Worm (Caenorhabditis elegans): Measurements from ENCODE around the gene Y69A2AR.1.

DNA sequence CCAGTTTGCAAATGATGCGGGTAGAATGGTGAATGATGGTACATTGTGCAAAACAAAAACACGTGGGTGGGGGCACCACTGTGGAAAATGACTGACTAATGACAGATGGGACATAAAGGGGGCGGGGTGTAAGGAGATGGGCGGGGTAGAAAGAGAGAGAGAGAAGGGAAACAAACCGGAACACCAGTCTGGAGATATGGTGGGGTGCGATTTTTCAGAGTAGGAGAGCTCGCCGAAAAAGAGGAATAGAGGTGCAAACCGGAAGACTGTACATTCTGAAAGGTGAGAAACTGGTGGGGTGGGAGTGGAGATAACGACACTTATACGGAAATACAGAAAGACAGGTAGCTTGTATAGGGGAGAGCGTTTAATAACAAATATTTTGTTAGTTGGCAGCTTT lies 38.7 kb upstream of the Y69A2AR.1 start, which contains the start of gene ngn-1:
- TF ChIP-seq nhr-11 (tag; optimal IDR thresholded peaks at IDR 0.05) (no peak), nhr-23 (tag; optimal IDR thresholded peaks at IDR 0.05) (no peak), nhr-25 (tag; optimal IDR thresholded peaks at IDR 0.05) (no peak), ceh-82 (tag; optimal IDR thresholded peaks at IDR 0.05) (no peak), unc-62 (GFP tag; optimal IDR thresholded peaks at IDR 0.05) (no peak), fos-1 (tag; optimal IDR thresholded peaks at IDR 0.05) (no peak), ama-1 (optimal IDR thresholded peaks at IDR 0.05) (no peak), ceh-16 (tag; optimal IDR thresholded peaks at IDR 0.05) (no peak), elt-1 (tag; optimal IDR thresholded peaks at IDR 0.05) (no peak), mbf-1 (tag; optimal IDR thresholded peaks at IDR 0.05) (no peak), blmp-1 (tag; optimal IDR thresholded peaks at IDR 0.05; ENCODE audit: insufficient read depth) (no peak)
